Fruit fly (Drosophila melanogaster) whole organism, larva: Measurements from ENCODE around the gene AP-1sigma.

Experiments
- noc ChIP-seq: fragments of 200-800 bp; sonication (Bioruptor generic); optimal IDR thresholded peaks from 3 replicates; lab custom pipeline; 2019; ENCODE audit warnings: missing biosample characterization, mild to moderate bottlenecking, missing genetic modification characterization, moderate library complexity

Gene AP-1sigma

dm6 chr3R:23996224-23996623 is 37.8 kb downstream of the AP-1sigma start, which contains the start of gene LSm3:
LSm3 (plus strand) TSS chr3R:23996262.
- no peak for TF ChIP-seq noc

dm6 chr3R:24001150-24001549 is 42.7 kb downstream of the AP-1sigma start:
- TF ChIP-seq noc = no peak

- TF ChIP-seq noc = no peak
These were observed 45.5 kb downstream of the AP-1sigma start for dm6 chr3R:24003948-24004347.

- peak; percentile 42 for TF ChIP-seq noc
These were observed 48.2 kb downstream of the AP-1sigma start for dm6 chr3R:24006449-24007159.

DNA sequence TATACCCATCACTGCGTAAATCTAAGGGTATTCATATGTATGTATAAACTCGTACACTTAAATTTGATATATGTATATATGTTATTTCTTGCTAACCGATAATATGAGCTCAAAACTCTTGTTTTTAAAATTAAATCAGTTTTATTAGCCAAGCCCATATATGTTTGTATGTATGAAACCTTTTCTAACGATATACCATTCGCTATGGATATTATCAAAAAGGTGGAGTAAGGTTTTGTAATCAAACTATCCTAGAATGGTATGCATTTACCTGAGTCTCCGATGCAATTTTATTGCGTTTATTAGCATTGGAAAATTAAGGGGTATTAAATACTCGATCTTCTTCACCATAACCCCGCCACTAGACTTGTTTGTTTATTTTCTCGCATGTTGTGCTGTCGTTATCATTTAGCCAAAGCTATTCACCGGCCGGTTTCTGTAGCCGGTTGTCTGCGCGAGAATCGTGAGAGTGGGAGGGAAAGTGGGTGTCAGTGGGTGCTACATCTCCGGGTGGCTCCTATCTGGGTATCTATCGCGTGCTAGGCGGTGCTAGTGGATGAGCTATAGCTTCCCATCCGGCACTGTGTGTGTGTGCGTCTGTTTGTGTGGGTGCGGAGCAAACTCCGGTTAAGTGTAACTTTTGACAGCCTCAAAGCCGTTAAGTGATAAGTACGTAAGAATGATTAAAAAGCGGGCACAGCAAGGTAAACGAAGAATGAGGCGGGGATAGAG is 49.5 kb downstream of the AP-1sigma start:
- peak; percentile 33 for TF ChIP-seq noc

DNA sequence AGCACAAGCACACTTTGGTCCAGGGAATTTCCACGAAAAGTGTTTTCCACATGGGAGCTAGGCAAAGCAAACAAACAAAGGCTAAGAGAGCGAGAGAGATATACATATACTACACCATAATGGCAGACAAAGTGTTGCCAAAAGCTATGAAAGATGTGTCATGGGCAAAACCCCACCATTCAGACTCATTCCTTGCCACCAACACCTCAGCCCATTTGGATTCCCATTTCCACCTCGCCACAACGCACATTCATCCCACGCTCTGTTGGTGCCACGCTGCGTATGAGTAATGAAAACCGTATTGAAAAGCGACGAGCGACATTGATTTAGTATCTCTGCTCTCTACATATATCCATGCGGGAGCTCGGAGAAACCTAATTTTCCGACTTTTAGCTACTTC is 50.4 kb downstream of the AP-1sigma start:
- TF ChIP-seq noc = no peak

DNA sequence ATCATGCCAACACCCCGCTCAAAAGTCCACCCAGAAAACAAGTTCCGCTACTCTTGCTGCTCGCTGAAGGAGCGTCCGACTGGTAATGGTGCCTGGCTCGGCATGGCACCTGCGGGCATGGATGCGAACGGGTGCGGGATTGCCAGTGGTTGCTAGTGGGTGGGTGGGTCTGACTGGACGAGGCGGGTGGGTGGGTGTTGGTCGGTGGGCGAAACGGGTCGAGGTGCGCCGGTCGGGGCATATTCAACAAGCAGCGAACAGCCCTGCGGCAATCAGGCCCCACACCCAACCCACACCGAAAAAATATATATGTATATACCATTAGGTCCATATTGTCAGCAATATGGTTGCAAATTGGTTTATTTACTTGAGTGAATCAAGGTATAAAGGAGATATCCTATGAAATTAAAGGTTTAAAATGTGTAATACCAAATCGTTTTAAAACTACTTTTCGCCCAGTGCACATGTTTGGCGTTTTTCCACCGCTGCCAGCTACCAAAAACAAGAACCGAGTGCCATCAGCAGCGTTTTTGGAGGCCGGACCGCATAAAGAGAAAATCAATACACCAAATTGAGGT is 52.3 kb downstream of the AP-1sigma start:
- TF ChIP-seq noc = no peak
